Worm (Caenorhabditis elegans) whole organism, early embryonic: ENCODE measurements around the gene fbxa-1.

Experiments
- aly-1 ChIP-seq: sonication (generic microtip); optimal IDR thresholded peaks from 2 replicates; lab custom pipeline; 2016; ENCODE audit warnings: missing genetic modification characterization, missing compliant biosample characterization
- ama-1 ChIP-seq: fragments of 150-350 bp; optimal IDR thresholded peaks from 2 replicates; lab custom pipeline; 2014
- ceh-13 ChIP-seq: fragments of 200-800 bp; sonication (Bioruptor generic); optimal IDR thresholded peaks from 2 replicates; lab custom pipeline; 2018; ENCODE audit warnings: mild to moderate bottlenecking, missing genetic modification characterization, missing compliant biosample characterization
- ceh-36 ChIP-seq: sonication (generic microtip); optimal IDR thresholded peaks from 2 replicates; lab custom pipeline; 2016; ENCODE audit warnings: missing genetic modification characterization, inconsistent platforms, missing compliant biosample characterization
- ets-7 ChIP-seq: sonication (generic microtip); optimal IDR thresholded peaks from 2 replicates; lab custom pipeline; 2016; ENCODE audit warnings: missing genotype, missing genetic modification characterization, missing compliant biosample characterization
- flt-1 ChIP-seq: fragments of 200-800 bp; sonication (Bioruptor generic); IDR thresholded peaks from 2 replicates; pipeline ENCODE4 v1.3.6; 2022; ENCODE audit warnings: missing genetic modification characterization, missing compliant biosample characterization
- hmbx-1 ChIP-seq: sonication (generic microtip); optimal IDR thresholded peaks from 2 replicates; lab custom pipeline; 2016; ENCODE audit warnings: mild to moderate bottlenecking, missing genetic modification characterization, missing compliant biosample characterization
- hmg-4 ChIP-seq: fragments of 200-800 bp; sonication (Bioruptor generic); optimal IDR thresholded peaks from 2 replicates; lab custom pipeline; 2018; ENCODE audit warnings: mild to moderate bottlenecking, missing genetic modification characterization, missing compliant biosample characterization
- pes-1 ChIP-seq: fragments of 200-800 bp; sonication (Bioruptor generic); IDR thresholded peaks from 2 replicates; pipeline ENCODE4 v1.3.6; 2022; ENCODE audit warnings: missing genetic modification reagents, missing genetic modification characterization, missing compliant biosample characterization
- scrt-1 ChIP-seq: fragments of 200-800 bp; sonication (Bioruptor generic); IDR thresholded peaks from 2 replicates; pipeline ENCODE4 v1.3.6; 2022; ENCODE audit warnings: missing genetic modification characterization, missing compliant biosample characterization
- sea-1 ChIP-seq: fragments of 200-800 bp; sonication (Bioruptor generic); conservative IDR thresholded peaks from 2 replicates; pipeline ENCODE4 v1.3.6; 2022; ENCODE audit warnings: missing genetic modification characterization, missing compliant biosample characterization
- tbx-11 ChIP-seq: fragments of 200-800 bp; sonication (Bioruptor generic); IDR thresholded peaks from 2 replicates; pipeline ENCODE4 v1.3.6; 2022; ENCODE audit warnings: missing genetic modification characterization, missing compliant biosample characterization
- tbx-37 ChIP-seq: fragments of 200-800 bp; sonication (Bioruptor generic); conservative IDR thresholded peaks from 2 replicates; pipeline ENCODE4 v1.3.6; 2022; ENCODE audit warnings: missing genetic modification reagents, missing genetic modification characterization, missing compliant biosample characterization
- tra-4 ChIP-seq: sonication (generic microtip); optimal IDR thresholded peaks from 2 replicates; lab custom pipeline; 2017; ENCODE audit warnings: missing genetic modification characterization, missing compliant biosample characterization

The fbxa-1 gene

ce11 chrIII:2259329-2259728 lies 48.6 kb downstream of the fbxa-1 start:
- TF ChIP-seq tbx-11 (GFP tag; lab: Robert Waterston, UW) (no peak), scrt-1 (GFP tag; lab: Robert Waterston, UW) (no peak), flt-1 (GFP tag; lab: Robert Waterston, UW) (no peak), ceh-36 (tag; lab: Kevin White, UChicago) (no peak), ceh-13 (GFP tag; lab: Kevin White, UChicago) (no peak), tbx-37 (GFP tag; lab: Robert Waterston, UW) (no peak), pes-1 (no peak), ama-1 (no peak), hmg-4 (GFP tag; lab: Kevin White, UChicago) (no peak), ets-7 (no peak), tra-4 (tag; lab: Kevin White, UChicago) (no peak), sea-1 (GFP tag; lab: Robert Waterston, UW) (no peak), hmbx-1 (tag; lab: Kevin White, UChicago) (no peak)

- TF ChIP-seq tra-4 (tag; lab: Kevin White, UChicago), result no peak
- TF ChIP-seq hmg-4 (GFP tag; lab: Kevin White, UChicago), result no peak
- TF ChIP-seq ceh-36 (tag; lab: Kevin White, UChicago), result no peak
- no peak for TF ChIP-seq sea-1 (GFP tag; lab: Robert Waterston, UW)
- TF ChIP-seq aly-1 (tag; lab: Kevin White, UChicago), result no peak
- TF ChIP-seq pes-1, result no peak
- no peak for TF ChIP-seq ets-7
These were observed 49.1 kb downstream of the fbxa-1 start, which contains the start of gene fbxa-43 for ce11 chrIII:2258863-2259262. Gene fbxa-43, minus strand, starts transcription at chrIII:2258963.
